Fruit fly (Drosophila melanogaster) whole organism, embryonic: ENCODE data around the gene CG2616.

Experiments
- CG10147 ChIP-seq: fragments of 200-800 bp; sonication (Bioruptor generic); optimal IDR thresholded peaks from 2 replicates; lab custom pipeline; 2019; ENCODE audit warnings: missing biosample characterization, mild to moderate bottlenecking, missing genetic modification characterization, moderate library complexity
- CG11696 ChIP-seq: fragments of 200-800 bp; sonication (Bioruptor generic); IDR thresholded peaks from 2 replicates; pipeline ENCODE4 v1.3.6; 2022; ENCODE audit warnings: missing biosample characterization, missing genetic modification characterization
- CG14667 ChIP-seq: fragments of 200-800 bp; sonication (Bioruptor generic); IDR thresholded peaks from 2 replicates; pipeline ENCODE4 v1.3.6; 2022; ENCODE audit warnings: missing biosample characterization, missing genetic modification characterization
- CG17359 ChIP-seq: fragments of 200-800 bp; sonication (Bioruptor generic); optimal IDR thresholded peaks from 3 replicates; lab custom pipeline; 2018; ENCODE audit warnings: missing biosample characterization, mild to moderate bottlenecking, missing genetic modification characterization, moderate library complexity
- CG17568 ChIP-seq: fragments of 200-800 bp; sonication (Bioruptor generic); optimal IDR thresholded peaks from 2 replicates; lab custom pipeline; 2018; ENCODE audit warnings: missing biosample characterization, mild to moderate bottlenecking, missing genetic modification characterization, moderate library complexity
- CG1792 ChIP-seq: fragments of 200-800 bp; sonication (Bioruptor generic); optimal IDR thresholded peaks from 2 replicates; lab custom pipeline; 2016; ENCODE audit warnings: missing biosample characterization, missing genetic modification characterization
- CG18619 ChIP-seq: fragments of 200-800 bp; sonication (Bioruptor generic); optimal IDR thresholded peaks from 3 replicates; lab custom pipeline; 2017; ENCODE audit warnings: missing biosample characterization, mild to moderate bottlenecking, missing genetic modification characterization
- CG2202 ChIP-seq: fragments of 200-800 bp; sonication (Bioruptor generic); optimal IDR thresholded peaks from 2 replicates; lab custom pipeline; 2018; ENCODE audit warnings: missing biosample characterization, mild to moderate bottlenecking, missing genetic modification characterization
- CG3065 ChIP-seq: fragments of 200-800 bp; sonication (Bioruptor generic); optimal IDR thresholded peaks from 2 replicates; lab custom pipeline; 2016; ENCODE audit warnings: missing biosample characterization, missing genetic modification characterization
- CG34376 ChIP-seq: fragments of 200-800 bp; sonication (Bioruptor generic); optimal IDR thresholded peaks from 2 replicates; lab custom pipeline; 2018; ENCODE audit warnings: missing biosample characterization, mild to moderate bottlenecking, missing genetic modification characterization
- CG34422 ChIP-seq: fragments of 200-800 bp; sonication (Bioruptor generic); IDR thresholded peaks from 3 replicates; pipeline ENCODE4 v1.3.6; 2022; ENCODE audit warnings: missing biosample characterization, missing genetic modification characterization
- CG4820 ChIP-seq: fragments of 200-800 bp; sonication (Bioruptor generic); optimal IDR thresholded peaks from 3 replicates; lab custom pipeline; 2016; ENCODE audit warnings: missing biosample characterization, missing genetic modification characterization
- CG6689 ChIP-seq: fragments of 200-800 bp; sonication (Bioruptor generic); IDR thresholded peaks from 2 replicates; pipeline ENCODE4 v1.3.6; 2022; ENCODE audit warnings: missing biosample characterization, missing genetic modification characterization
- CG7357 ChIP-seq: fragments of 200-800 bp; sonication (Bioruptor generic); IDR thresholded peaks from 3 replicates; pipeline ENCODE4 v1.3.6; 2022; ENCODE audit warnings: missing biosample characterization, missing genetic modification characterization
- CG7556 ChIP-seq: fragments of 200-800 bp; sonication (Bioruptor generic); optimal IDR thresholded peaks from 2 replicates; lab custom pipeline; 2017; ENCODE audit warnings: missing biosample characterization, mild to moderate bottlenecking, missing genetic modification characterization
- CG8089 ChIP-seq: fragments of 200-800 bp; sonication (Bioruptor generic); optimal IDR thresholded peaks from 3 replicates; lab custom pipeline; 2016; ENCODE audit warnings: missing biosample characterization, missing genetic modification characterization
- CG8281 ChIP-seq: fragments of 200-800 bp; sonication (Bioruptor generic); optimal IDR thresholded peaks from 2 replicates; lab custom pipeline; 2018; ENCODE audit warnings: missing biosample characterization, mild to moderate bottlenecking, missing genetic modification characterization, moderate library complexity
- CG9797 ChIP-seq: fragments of 200-800 bp; sonication (Bioruptor generic); optimal IDR thresholded peaks from 3 replicates; lab custom pipeline; 2018; ENCODE audit warnings: missing biosample characterization, mild to moderate bottlenecking, missing genetic modification characterization
- CG9932 ChIP-seq: fragments of 200-800 bp; sonication (Bioruptor generic); IDR thresholded peaks from 2 replicates; pipeline ENCODE4 v1.3.6; 2022; ENCODE audit warnings: missing biosample characterization, missing genetic modification characterization
- CrebB ChIP-seq: fragments of 200-800 bp; sonication (Bioruptor generic); optimal IDR thresholded peaks from 3 replicates; lab custom pipeline; 2018; ENCODE audit warnings: missing biosample characterization, mild to moderate bottlenecking, missing genetic modification characterization
- D19A ChIP-seq: fragments of 200-800 bp; optimal IDR thresholded peaks from 3 replicates; lab custom pipeline; 2019; ENCODE audit warnings: missing biosample characterization, mild to moderate bottlenecking, missing genetic modification characterization, moderate library complexity
- Deaf1 ChIP-seq: fragments of 200-800 bp; optimal IDR thresholded peaks from 3 replicates; lab custom pipeline; 2019; ENCODE audit warnings: missing biosample characterization, mild to moderate bottlenecking, missing genetic modification characterization, moderate library complexity
- Dp ChIP-seq: fragments of 200-800 bp; sonication (Bioruptor generic); optimal IDR thresholded peaks from 2 replicates; lab custom pipeline; 2018; ENCODE audit warnings: missing biosample characterization, mild to moderate bottlenecking, missing genetic modification characterization, moderate library complexity
- ERR ChIP-seq: fragments of 200-800 bp; sonication (Bioruptor generic); optimal IDR thresholded peaks from 2 replicates; lab custom pipeline; 2016; ENCODE audit warnings: missing biosample characterization, missing genetic modification characterization
- Eip74EF ChIP-seq, 2 experiments: fragments of 200-800 bp in 1 of 2; fragments of >200 bp in 1 of 2; sonication (Bioruptor generic) in 1 of 2; optimal IDR thresholded peaks; 2 replicates each; lab custom pipeline; 2017 to 2019; ENCODE audit warnings: missing biosample characterization in 2 of 2, missing genetic modification characterization in 2 of 2, mild to moderate bottlenecking in 1 of 2, moderate library complexity in 1 of 2
- Hmx ChIP-seq: fragments of 200-800 bp; sonication (Bioruptor generic); optimal IDR thresholded peaks from 2 replicates; lab custom pipeline; 2016; ENCODE audit warnings: missing biosample characterization, missing genetic modification characterization
- Ravus ChIP-seq: fragments of 200-800 bp; sonication (Bioruptor generic); IDR thresholded peaks from 2 replicates; pipeline ENCODE4 v1.3.6; 2022; ENCODE audit warnings: missing biosample characterization, missing genetic modification characterization
- Usf ChIP-seq: fragments of 200-800 bp; sonication (Bioruptor generic); optimal IDR thresholded peaks from 2 replicates; lab custom pipeline; 2017; ENCODE audit warnings: missing genotype, missing biosample characterization, missing genetic modification characterization
- bab2 ChIP-seq: fragments of 200-800 bp; sonication (Bioruptor generic); optimal IDR thresholded peaks from 2 replicates; lab custom pipeline; 2016; ENCODE audit warnings: missing biosample characterization, missing genetic modification characterization
- bigmax ChIP-seq: fragments of 200-800 bp; sonication (Bioruptor generic); optimal IDR thresholded peaks from 2 replicates; lab custom pipeline; 2018; ENCODE audit warnings: missing biosample characterization, mild to moderate bottlenecking, missing genetic modification characterization
- corto ChIP-seq: fragments of 200-800 bp; sonication (Bioruptor generic); optimal IDR thresholded peaks from 2 replicates; lab custom pipeline; 2016; ENCODE audit warnings: missing biosample characterization, mild to moderate bottlenecking, missing genetic modification characterization, moderate library complexity
- dpn ChIP-seq, 2 experiments: fragments of 200-800 bp; sonication (Bioruptor generic); optimal IDR thresholded peaks; 3 replicates each; lab custom pipeline; 2016; ENCODE audit warnings: missing biosample characterization in 2 of 2, missing genetic modification characterization in 2 of 2
- ewg ChIP-seq: fragments of 200-800 bp; sonication (Bioruptor generic); optimal IDR thresholded peaks from 3 replicates; lab custom pipeline; 2017; ENCODE audit warnings: mild to moderate bottlenecking, missing biosample characterization, missing genetic modification reagents, missing genetic modification characterization
- gcm ChIP-seq: fragments of 200-800 bp; sonication (Bioruptor generic); optimal IDR thresholded peaks from 2 replicates; lab custom pipeline; 2019; ENCODE audit warnings: missing biosample characterization, mild to moderate bottlenecking, missing genetic modification characterization, moderate library complexity
- gsb ChIP-seq: fragments of 200-800 bp; sonication (Bioruptor generic); IDR thresholded peaks from 2 replicates; pipeline ENCODE4 v1.3.6; 2022; ENCODE audit warnings: missing biosample characterization, missing genetic modification characterization
- ken ChIP-seq: fragments of 200-800 bp; sonication (Bioruptor generic); IDR thresholded peaks from 3 replicates; pipeline ENCODE4 v1.3.6; 2022; ENCODE audit warnings: missing biosample characterization, missing genetic modification characterization
- kni ChIP-seq: fragments of 200-800 bp; sonication (Bioruptor generic); optimal IDR thresholded peaks from 3 replicates; lab custom pipeline; 2017; ENCODE audit warnings: mild to moderate bottlenecking, missing biosample characterization, missing genetic modification reagents, missing genetic modification characterization
- prd ChIP-seq, 3 experiments: fragments of >200 bp in 2 of 3; fragments of 200-800 bp in 1 of 3; sonication (Bioruptor generic) in 1 of 3; optimal IDR thresholded peaks in 2 of 3; IDR thresholded peaks in 1 of 3; 2 replicates in 2 of 3; 3 replicates in 1 of 3; pipeline versions ENCODE4 v1.3.6 to Lab custom; 2017 to 2022; ENCODE audit warnings: missing biosample characterization in 1 of 3, missing genetic modification characterization in 1 of 3
- pum ChIP-seq: fragments of 200-800 bp; sonication (Bioruptor generic); optimal IDR thresholded peaks from 2 replicates; lab custom pipeline; 2016; ENCODE audit warnings: missing biosample characterization, missing genetic modification characterization
- ro ChIP-seq: fragments of 200-800 bp; sonication (Bioruptor generic); IDR thresholded peaks from 2 replicates; pipeline ENCODE4 v1.3.6; 2022; ENCODE audit warnings: missing biosample characterization, missing genetic modification characterization
- scrt ChIP-seq: fragments of 200-800 bp; sonication (Bioruptor generic); optimal IDR thresholded peaks from 2 replicates; lab custom pipeline; 2018; ENCODE audit warnings: missing biosample characterization, mild to moderate bottlenecking, missing genetic modification characterization, moderate library complexity
- sim ChIP-seq: fragments of 200-800 bp; sonication (Bioruptor generic); IDR thresholded peaks from 2 replicates; pipeline ENCODE4 v1.3.6; 2022; ENCODE audit warnings: missing biosample characterization, missing genetic modification characterization
- sima ChIP-seq: fragments of 200-800 bp; sonication (Bioruptor generic); optimal IDR thresholded peaks from 2 replicates; lab custom pipeline; 2016; ENCODE audit warnings: missing biosample characterization, missing genetic modification characterization
- slp2 ChIP-seq: fragments of 200-800 bp; sonication (Bioruptor generic); optimal IDR thresholded peaks from 2 replicates; lab custom pipeline; 2016; ENCODE audit warnings: missing biosample characterization, missing genetic modification characterization
- sqz ChIP-seq: fragments of 200-800 bp; sonication (Bioruptor generic); optimal IDR thresholded peaks from 3 replicates; lab custom pipeline; 2018; ENCODE audit warnings: missing biosample characterization, mild to moderate bottlenecking, missing genetic modification characterization
- sug ChIP-seq: fragments of 200-800 bp; optimal IDR thresholded peaks from 2 replicates; lab custom pipeline; 2019; ENCODE audit warnings: missing biosample characterization, mild to moderate bottlenecking, missing genetic modification characterization, moderate library complexity
- tup ChIP-seq: fragments of 200-800 bp; sonication (Bioruptor generic); optimal IDR thresholded peaks from 2 replicates; lab custom pipeline; 2016; ENCODE audit warnings: missing biosample characterization, mild to moderate bottlenecking, missing genetic modification characterization, moderate library complexity
- unpg ChIP-seq: fragments of 200-800 bp; sonication (Bioruptor generic); optimal IDR thresholded peaks from 3 replicates; lab custom pipeline; 2018; ENCODE audit warnings: missing biosample characterization, mild to moderate bottlenecking, missing genetic modification characterization, moderate library complexity
- usp ChIP-seq: fragments of >200 bp; optimal IDR thresholded peaks from 2 replicates; lab custom pipeline; 2017; ENCODE audit warnings: missing biosample characterization, missing genetic modification characterization
- zfh2 ChIP-seq: fragments of 200-800 bp; sonication (Bioruptor generic); optimal IDR thresholded peaks from 2 replicates; lab custom pipeline; 2016; ENCODE audit warnings: missing biosample characterization, missing genetic modification characterization

CG2616 gene

dm6 chr3R:7722117-7722516, at the start of gene CG2616:
TSS of gene CG2616 (plus strand) at chr3R:7722417.
- TF ChIP-seq D19A (tag; lab: Kevin White, UChicago) (no peak), usp (GFP tag; lab: Kevin White, UChicago) (no peak), gcm (GFP tag; lab: Kevin White, UChicago) (no peak)

dm6 chr3R:7686844-7687243, 35.4 kb upstream of the CG2616 start:
- TF ChIP-seq ERR (GFP tag; lab: Kevin White, UChicago) (no peak), CG34422 (GFP tag; lab: Robert Waterston, UW) (no peak), Eip74EF (GFP tag; optimal IDR thresholded peaks at IDR 0.05; lab: Kevin White, UChicago) (no peak), ewg (GFP tag; lab: Kevin White, UChicago) (no peak), ro (GFP tag; lab: Robert Waterston, UW) (no peak), CG34376 (GFP tag; lab: Kevin White, UChicago) (no peak), corto (GFP tag; lab: Kevin White, UChicago) (no peak), gsb (GFP tag; lab: Robert Waterston, UW) (no peak), dpn (GFP tag; optimal IDR thresholded peaks at IDR 0.05; lab: Kevin White, UChicago) (no peak), scrt (GFP tag; lab: Kevin White, UChicago) (no peak), CG17359 (tag; lab: Kevin White, UChicago) (no peak), zfh2 (GFP tag; lab: Kevin White, UChicago) (no peak), bigmax (GFP tag; lab: Kevin White, UChicago) (no peak), CG18619 (GFP tag; lab: Kevin White, UChicago) (no peak), sqz (GFP tag; lab: Kevin White, UChicago) (no peak), CrebB (tag; lab: Kevin White, UChicago) (no peak), pum (no peak), tup (GFP tag; lab: Kevin White, UChicago) (no peak), prd (optimal IDR thresholded peaks at IDR 0.05; lab: Kevin White, UChicago) (no peak), prd (GFP tag; IDR thresholded peaks at IDR 0.05; lab: Robert Waterston, UW) (no peak), sug (tag; lab: Kevin White, UChicago) (no peak), CG17568 (GFP tag; lab: Kevin White, UChicago) (no peak), Deaf1 (tag; lab: Kevin White, UChicago) (peak; percentile 2), CG1792 (GFP tag; lab: Kevin White, UChicago) (no peak), Ravus (GFP tag; lab: Robert Waterston, UW) (no peak), CG7357 (0 out of 3 replicates have a peak, but pooled peaks have one; percentile 5), CG7556 (GFP tag; lab: Kevin White, UChicago) (peak; percentile 28), CG9932 (peak; percentile 11; the same call in 1 of the 2 replicates), CG2202 (tag; lab: Kevin White, UChicago) (no peak), Usf (GFP tag; lab: Kevin White, UChicago) (no peak), ken (GFP tag; lab: Robert Waterston, UW) (no peak), sima (GFP tag; lab: Kevin White, UChicago) (no peak), slp2 (no peak), kni (no peak), CG3065 (GFP tag; lab: Kevin White, UChicago) (no peak), CG8281 (tag; lab: Kevin White, UChicago) (no peak), CG8089 (GFP tag; lab: Kevin White, UChicago) (no peak), bab2 (no peak), CG10147 (no peak), CG14667 (no peak), CG4820 (no peak), Dp (GFP tag; lab: Kevin White, UChicago) (no peak), sim (GFP tag; lab: Robert Waterston, UW) (no peak), unpg (GFP tag; lab: Kevin White, UChicago) (no peak), Hmx (no peak), CG11696 (no peak), CG9797 (no peak), CG6689 (no peak)
